Worm (Caenorhabditis elegans) whole organism, late embryonic: Measurements from ENCODE around the gene sup-36.

ENCODE experiments used
- ceh-9 ChIP-seq: sonication (generic microtip); optimal IDR thresholded peaks from 2 replicates; lab custom pipeline; 2016; ENCODE audit warnings: mild to moderate bottlenecking, missing genetic modification characterization, inconsistent platforms, missing compliant biosample characterization
- dmd-4 ChIP-seq: sonication (generic microtip); optimal IDR thresholded peaks from 2 replicates; lab custom pipeline; 2016; ENCODE audit warnings: borderline replicate concordance, missing genetic modification characterization, missing compliant biosample characterization
- fax-1 ChIP-seq: sonication (generic microtip); optimal IDR thresholded peaks from 2 replicates; lab custom pipeline; 2016; ENCODE audit warnings: missing genotype, missing genetic modification characterization, missing compliant biosample characterization
- fkh-10 ChIP-seq: fragments of 150-350 bp; optimal IDR thresholded peaks from 2 replicates; lab custom pipeline; 2014; ENCODE audit warnings: missing biosample characterization, missing genetic modification reagents, missing genetic modification characterization
- hlh-13 ChIP-seq: fragments of 200-800 bp; sonication (Bioruptor generic); optimal IDR thresholded peaks from 2 replicates; lab custom pipeline; 2018; ENCODE audit warnings: mild to moderate bottlenecking, missing genetic modification characterization, missing compliant biosample characterization
- unc-42 ChIP-seq: sonication (generic microtip); optimal IDR thresholded peaks from 2 replicates; lab custom pipeline; 2016; ENCODE audit warnings: missing genotype, missing genetic modification characterization, missing compliant biosample characterization
- unc-86 ChIP-seq: sonication (generic microtip); optimal IDR thresholded peaks from 2 replicates; lab custom pipeline; 2016; ENCODE audit warnings: missing genetic modification characterization, missing compliant biosample characterization

- TF ChIP-seq fkh-10 (GFP tag; lab: Kevin White, UChicago) (no peak), ceh-9 (no peak), hlh-13 (GFP tag; lab: Kevin White, UChicago) (no peak), unc-42 (no peak), unc-86 (no peak), dmd-4 (tag; lab: Kevin White, UChicago) (no peak), fax-1 (tag; lab: Kevin White, UChicago) (no peak)
These were observed 902 bp downstream of the sup-36 start, which contains the start of gene F15B10.3 for ce11 chrIV:6602376-6602775.
